Fruit fly (Drosophila melanogaster) whole organism, prepupa: Measurements from ENCODE around the gene Adsl.

ENCODE experiments used
- Blimp-1 ChIP-seq: fragments of 200-800 bp; sonication (Bioruptor generic); optimal IDR thresholded peaks from 3 replicates; lab custom pipeline; 2017; ENCODE audit warnings: missing biosample characterization, missing genetic modification characterization, mild to moderate bottlenecking, moderate library complexity, missing genetic modification reagents
- CG10631 ChIP-seq: fragments of 200-800 bp; sonication (Bioruptor generic); optimal IDR thresholded peaks from 2 replicates; lab custom pipeline; 2016; ENCODE audit warnings: missing biosample characterization, missing genetic modification characterization
- CG10669 ChIP-seq: fragments of 200-800 bp; sonication (Bioruptor generic); optimal IDR thresholded peaks from 3 replicates; lab custom pipeline; 2018; ENCODE audit warnings: missing biosample characterization, mild to moderate bottlenecking, missing genetic modification characterization, moderate library complexity
- CG11294 ChIP-seq: fragments of 200-800 bp; sonication (Bioruptor generic); IDR thresholded peaks from 2 replicates; pipeline ENCODE4 v1.3.6; 2022; ENCODE audit warnings: missing biosample characterization, missing genetic modification characterization
- CG11902 ChIP-seq: fragments of 200-800 bp; sonication (Bioruptor generic); optimal IDR thresholded peaks from 3 replicates; lab custom pipeline; 2016; ENCODE audit warnings: missing biosample characterization, missing genetic modification characterization
- CG15336 ChIP-seq: fragments of 200-800 bp; sonication (Bioruptor generic); IDR thresholded peaks from 2 replicates; pipeline ENCODE4 v1.3.6; 2022; ENCODE audit warnings: missing biosample characterization, missing genetic modification characterization
- CG1621 ChIP-seq: fragments of 200-800 bp; sonication (Bioruptor generic); optimal IDR thresholded peaks from 3 replicates; lab custom pipeline; 2018; ENCODE audit warnings: missing biosample characterization, mild to moderate bottlenecking, missing genetic modification characterization
- CG16779 ChIP-seq: fragments of 200-800 bp; sonication (Bioruptor generic); optimal IDR thresholded peaks from 3 replicates; lab custom pipeline; 2017; ENCODE audit warnings: missing biosample characterization, mild to moderate bottlenecking, missing genetic modification characterization
- CG3032 ChIP-seq: fragments of 200-800 bp; optimal IDR thresholded peaks from 2 replicates; lab custom pipeline; 2019; ENCODE audit warnings: missing biosample characterization, mild to moderate bottlenecking, missing genetic modification characterization, moderate library complexity
- CG31627 ChIP-seq: fragments of 200-800 bp; sonication (Bioruptor generic); optimal IDR thresholded peaks from 3 replicates; lab custom pipeline; 2016; ENCODE audit warnings: missing biosample characterization, missing genetic modification characterization
- CG32006 ChIP-seq: fragments of 200-800 bp; sonication (Bioruptor generic); optimal IDR thresholded peaks from 3 replicates; lab custom pipeline; 2017; ENCODE audit warnings: missing biosample characterization, mild to moderate bottlenecking, missing genetic modification characterization
- CG34406 ChIP-seq: fragments of 200-800 bp; sonication (Bioruptor generic); optimal IDR thresholded peaks from 3 replicates; lab custom pipeline; 2016; ENCODE audit warnings: missing biosample characterization, missing genetic modification characterization
- CG3919 ChIP-seq: fragments of 200-800 bp; sonication (Bioruptor generic); optimal IDR thresholded peaks from 3 replicates; lab custom pipeline; 2016; ENCODE audit warnings: missing biosample characterization, missing genetic modification characterization
- CG6276 ChIP-seq: fragments of 200-800 bp; sonication (Bioruptor generic); optimal IDR thresholded peaks from 2 replicates; lab custom pipeline; 2017; ENCODE audit warnings: missing biosample characterization, mild to moderate bottlenecking, missing genetic modification characterization
- CG6792 ChIP-seq: fragments of 200-800 bp; sonication (Bioruptor generic); optimal IDR thresholded peaks from 3 replicates; lab custom pipeline; 2016; ENCODE audit warnings: missing biosample characterization, missing genetic modification characterization
- CG6808 ChIP-seq: fragments of 200-800 bp; sonication (Bioruptor generic); optimal IDR thresholded peaks from 3 replicates; lab custom pipeline; 2017; ENCODE audit warnings: missing biosample characterization, missing genetic modification characterization, mild to moderate bottlenecking, moderate library complexity, missing genetic modification reagents
- CG6854 ChIP-seq: fragments of 200-800 bp; sonication (Bioruptor generic); optimal IDR thresholded peaks from 2 replicates; lab custom pipeline; 2017; ENCODE audit warnings: missing biosample characterization, mild to moderate bottlenecking, missing genetic modification characterization
- CG7368 ChIP-seq: fragments of 200-800 bp; sonication (Bioruptor generic); optimal IDR thresholded peaks from 3 replicates; lab custom pipeline; 2016; ENCODE audit warnings: missing biosample characterization, missing genetic modification characterization
- CG8119 ChIP-seq: fragments of 200-800 bp; sonication (Bioruptor generic); IDR thresholded peaks from 3 replicates; pipeline ENCODE4 v1.3.6; 2022; ENCODE audit warnings: missing biosample characterization, missing genetic modification characterization
- CG8632 ChIP-seq: fragments of 200-800 bp; sonication (Bioruptor generic); optimal IDR thresholded peaks from 3 replicates; lab custom pipeline; 2016; ENCODE audit warnings: missing biosample characterization, missing genetic modification characterization
- CG9139 ChIP-seq: fragments of 200-800 bp; sonication (Bioruptor generic); optimal IDR thresholded peaks from 3 replicates; lab custom pipeline; 2017; ENCODE audit warnings: missing biosample characterization, mild to moderate bottlenecking, missing genetic modification characterization
- Eip75B ChIP-seq: fragments of 200-800 bp; sonication (Bioruptor generic); optimal IDR thresholded peaks from 3 replicates; lab custom pipeline; 2016; ENCODE audit warnings: missing biosample characterization, missing genetic modification characterization
- Eip78C ChIP-seq: fragments of 200-800 bp; sonication (Bioruptor generic); peaks from one replicate; lab custom pipeline; 2016; ENCODE audit warnings: missing biosample characterization, missing genetic modification characterization
- Eip93F ChIP-seq: fragments of 200-800 bp; sonication (Bioruptor generic); optimal IDR thresholded peaks from 2 replicates; lab custom pipeline; 2016; ENCODE audit warnings: missing biosample characterization, mild to moderate bottlenecking, missing genetic modification characterization
- Ets21C ChIP-seq: fragments of 200-800 bp; sonication (Bioruptor generic); optimal IDR thresholded peaks from 3 replicates; lab custom pipeline; 2016; ENCODE audit warnings: missing biosample characterization, missing genetic modification characterization
- Ets96B ChIP-seq: fragments of 200-800 bp; optimal IDR thresholded peaks from 2 replicates; lab custom pipeline; 2019; ENCODE audit warnings: missing biosample characterization, mild to moderate bottlenecking, missing genetic modification characterization, moderate library complexity
- Hr38 ChIP-seq: sonication (Bioruptor generic); optimal IDR thresholded peaks from 2 replicates; lab custom pipeline; 2016; ENCODE audit warnings: missing biosample characterization, missing genetic modification characterization
- Hr39 ChIP-seq: fragments of 200-800 bp; sonication (Bioruptor generic); optimal IDR thresholded peaks from 2 replicates; lab custom pipeline; 2016; ENCODE audit warnings: missing biosample characterization, missing genetic modification characterization
- Hr4 ChIP-seq: fragments of 200-800 bp; sonication (Bioruptor generic); optimal IDR thresholded peaks from 3 replicates; lab custom pipeline; 2016; ENCODE audit warnings: missing biosample characterization, missing genetic modification characterization
- Lpt ChIP-seq: fragments of 200-800 bp; sonication (Bioruptor generic); optimal IDR thresholded peaks from 3 replicates; lab custom pipeline; 2016; ENCODE audit warnings: missing biosample characterization, missing genetic modification characterization
- Met ChIP-seq: fragments of 200-800 bp; sonication (Bioruptor generic); optimal IDR thresholded peaks from 3 replicates; lab custom pipeline; 2016; ENCODE audit warnings: missing biosample characterization, missing genetic modification characterization
- OdsH ChIP-seq: fragments of 200-800 bp; sonication (Bioruptor generic); optimal IDR thresholded peaks from 3 replicates; lab custom pipeline; 2016; ENCODE audit warnings: missing biosample characterization, missing genetic modification characterization
- Smox ChIP-seq: fragments of 200-800 bp; sonication (Bioruptor generic); optimal IDR thresholded peaks from 3 replicates; lab custom pipeline; 2016; ENCODE audit warnings: missing biosample characterization, missing genetic modification characterization
- Sox14 ChIP-seq: fragments of 200-800 bp; sonication (Bioruptor generic); optimal IDR thresholded peaks from 3 replicates; lab custom pipeline; 2016; ENCODE audit warnings: missing biosample characterization, missing genetic modification characterization
- achi ChIP-seq: fragments of 200-800 bp; sonication (Bioruptor generic); optimal IDR thresholded peaks from 3 replicates; lab custom pipeline; 2016; ENCODE audit warnings: missing biosample characterization, missing genetic modification characterization
- cyc ChIP-seq: fragments of 200-800 bp; sonication (Bioruptor generic); optimal IDR thresholded peaks from 3 replicates; lab custom pipeline; 2016; ENCODE audit warnings: missing biosample characterization, missing genetic modification characterization
- dac ChIP-seq: fragments of 200-800 bp; sonication (Bioruptor generic); optimal IDR thresholded peaks from 2 replicates; lab custom pipeline; 2017; ENCODE audit warnings: missing biosample characterization, mild to moderate bottlenecking, missing genetic modification characterization
- dsx ChIP-seq: fragments of 200-800 bp; optimal IDR thresholded peaks from 3 replicates; lab custom pipeline; 2019; ENCODE audit warnings: missing biosample characterization, mild to moderate bottlenecking, missing genetic modification characterization, moderate library complexity; ENCODE audit not compliant: poor library complexity, severe bottlenecking
- esn ChIP-seq: fragments of 200-800 bp; sonication (Bioruptor generic); optimal IDR thresholded peaks from 2 replicates; lab custom pipeline; 2016; ENCODE audit warnings: missing biosample characterization, mild to moderate bottlenecking, missing genetic modification characterization, moderate library complexity
- fd85E ChIP-seq: fragments of 200-800 bp; sonication (Bioruptor generic); optimal IDR thresholded peaks from 3 replicates; lab custom pipeline; 2016; ENCODE audit warnings: missing biosample characterization, missing genetic modification characterization
- fkh ChIP-seq: fragments of 200-800 bp; sonication (Bioruptor generic); optimal IDR thresholded peaks from 3 replicates; lab custom pipeline; 2017; ENCODE audit warnings: missing biosample characterization, mild to moderate bottlenecking, missing genetic modification characterization, moderate library complexity
- lz ChIP-seq: fragments of 200-800 bp; sonication (Bioruptor generic); optimal IDR thresholded peaks from 3 replicates; lab custom pipeline; 2016; ENCODE audit warnings: missing biosample characterization, missing genetic modification characterization
- net ChIP-seq: fragments of 200-800 bp; sonication (Bioruptor generic); optimal IDR thresholded peaks from 3 replicates; lab custom pipeline; 2016; ENCODE audit warnings: missing biosample characterization, missing genetic modification characterization
- pdm3 ChIP-seq: fragments of 200-800 bp; sonication (Bioruptor generic); optimal IDR thresholded peaks from 3 replicates; lab custom pipeline; 2016; ENCODE audit warnings: missing biosample characterization, missing genetic modification characterization
- salr ChIP-seq, 2 experiments: fragments of 200-800 bp; sonication (Bioruptor generic); optimal IDR thresholded peaks; 3 replicates each; lab custom pipeline; 2016 to 2018; ENCODE audit warnings: missing biosample characterization in 2 of 2, missing genetic modification characterization in 2 of 2, mild to moderate bottlenecking in 1 of 2
- spab ChIP-seq: fragments of 200-800 bp; sonication (Bioruptor generic); optimal IDR thresholded peaks from 2 replicates; lab custom pipeline; 2017; ENCODE audit warnings: missing biosample characterization, mild to moderate bottlenecking, missing genetic modification characterization, missing genetic modification reagents
- ss ChIP-seq, 2 experiments: fragments of 200-800 bp; sonication (Bioruptor generic); optimal IDR thresholded peaks; 2 replicates in 1 of 2; 3 replicates in 1 of 2; lab custom pipeline; 2017 to 2018; ENCODE audit warnings: mild to moderate bottlenecking in 2 of 2, missing biosample characterization in 2 of 2, missing genetic modification characterization in 2 of 2, moderate library complexity in 1 of 2
- svp ChIP-seq: fragments of 200-800 bp; sonication (Bioruptor generic); peaks from one replicate; lab custom pipeline; 2016; ENCODE audit warnings: missing biosample characterization, missing genetic modification characterization

The Adsl gene

DNA sequence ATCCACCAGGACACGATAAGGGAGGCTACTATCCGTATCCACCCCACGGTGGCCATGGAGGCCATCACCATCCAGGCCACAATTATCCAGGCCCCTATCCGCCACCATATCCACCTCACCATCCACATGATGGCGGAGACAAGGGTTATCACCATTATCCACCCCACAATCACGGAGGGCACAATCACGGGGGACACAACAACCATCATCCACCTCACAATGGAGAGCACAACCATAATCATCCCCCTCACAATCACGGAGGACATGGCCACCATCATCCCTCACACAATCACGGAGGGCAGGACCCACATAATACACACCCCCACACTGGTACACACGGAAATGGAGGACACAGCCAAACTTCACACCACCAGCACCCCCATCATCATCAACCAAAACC lies 8.9 kb upstream of the Adsl start:
- TF ChIP-seq CG6792 (GFP tag; lab: Kevin White, UChicago) = no peak
- TF ChIP-seq CG7368 (GFP tag; lab: Kevin White, UChicago) = peak; percentile 12
- no peak for TF ChIP-seq CG34406

DNA sequence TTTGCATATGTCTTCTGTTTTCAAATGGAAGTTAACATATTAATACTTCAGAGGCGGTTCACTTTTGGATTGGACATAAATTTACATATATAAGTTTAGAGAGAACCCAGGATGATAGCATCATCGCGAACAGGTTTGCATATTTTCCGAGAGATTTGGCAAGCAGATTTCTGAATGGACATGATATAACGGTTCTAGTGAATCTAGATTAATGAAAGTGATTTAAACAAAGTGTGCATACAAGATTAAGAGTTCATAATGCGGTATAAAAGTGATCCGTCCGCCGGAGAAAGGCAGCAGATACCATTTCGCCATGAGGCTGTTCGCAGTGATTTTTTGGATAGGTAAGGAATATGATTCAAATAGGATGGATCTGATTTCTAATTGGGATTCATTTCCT lies 7.5 kb upstream of the Adsl start, which contains the start of gene CG5225:
Gene CG5225, plus strand, starts transcription at position 301 of the 400 bp plus-strand sequence.
- TF ChIP-seq salr (GFP tag; optimal IDR thresholded peaks at IDR 0.05; lab: Kevin White, UChicago) = no peak
- no peak for TF ChIP-seq CG11902 (GFP tag; lab: Kevin White, UChicago)

DNA sequence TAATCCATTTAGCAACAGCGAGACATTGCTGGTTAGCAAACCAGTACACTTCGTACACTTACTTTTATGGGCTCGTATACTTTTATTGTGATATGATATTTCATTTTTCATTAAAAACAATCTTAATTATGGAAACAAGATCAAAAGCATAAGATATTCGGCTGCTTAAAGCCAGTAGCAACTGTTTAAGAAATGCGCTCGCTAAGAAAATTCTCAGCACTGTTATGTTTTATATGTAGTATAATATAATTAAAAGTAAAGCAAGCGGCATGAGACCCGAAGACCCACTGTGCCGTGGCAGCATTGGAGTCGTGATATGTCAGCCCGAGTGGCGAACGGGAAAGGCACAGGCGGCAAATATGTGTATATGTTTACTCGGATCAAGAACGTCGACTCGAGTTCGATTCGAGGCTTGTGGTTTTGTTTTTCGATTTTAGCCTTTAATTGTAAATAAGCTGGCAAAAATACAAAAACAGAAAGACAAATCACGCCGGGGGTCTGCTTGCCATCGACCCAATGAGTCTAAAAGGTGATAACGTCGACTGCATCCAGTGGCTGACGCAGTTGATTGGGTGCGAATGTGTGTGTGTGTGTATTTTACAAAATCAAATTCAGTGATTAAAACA lies 1.9 kb downstream of the Adsl start:
- TF ChIP-seq fkh (GFP tag; lab: Kevin White, UChicago) = no peak
- TF ChIP-seq CG3032 (tag; lab: Kevin White, UChicago) = peak; percentile 24
- TF ChIP-seq OdsH = peak; percentile 8
- TF ChIP-seq CG6276 = no peak
- TF ChIP-seq Met = no peak
- peak; percentile 30 for TF ChIP-seq net (GFP tag; lab: Kevin White, UChicago)
- TF ChIP-seq achi (GFP tag; lab: Kevin White, UChicago) = peak; percentile 31
- TF ChIP-seq CG9139 (GFP tag; lab: Kevin White, UChicago) = peak; percentile 56
- TF ChIP-seq CG11294 (GFP tag; lab: Robert Waterston, UW) = no peak
- TF ChIP-seq Eip75B = no peak
- TF ChIP-seq CG1621 (tag; lab: Kevin White, UChicago) = peak; percentile 26
- no peak for TF ChIP-seq Hr39 (GFP tag; lab: Kevin White, UChicago)
- no peak for TF ChIP-seq Blimp-1 (GFP tag; lab: Kevin White, UChicago)
- TF ChIP-seq CG6854 = no peak
- TF ChIP-seq CG32006 (GFP tag; lab: Kevin White, UChicago) = no peak
- TF ChIP-seq fd85E (GFP tag; lab: Kevin White, UChicago) = no peak
- peak; percentile 97 for TF ChIP-seq svp
- no peak for TF ChIP-seq Lpt
- TF ChIP-seq Ets96B = peak; percentile 48
- TF ChIP-seq Eip78C (GFP tag; lab: Kevin White, UChicago) = peak; percentile 78
- TF ChIP-seq CG16779 = peak; percentile 3
- TF ChIP-seq CG10669 = peak; percentile 42
- no peak for TF ChIP-seq Smox (GFP tag; lab: Kevin White, UChicago)
- peak; percentile 63 for TF ChIP-seq CG6808 (GFP tag; lab: Kevin White, UChicago)
- no peak for TF ChIP-seq esn (GFP tag; lab: Kevin White, UChicago)
- peak; percentile 31 for TF ChIP-seq CG10631 (GFP tag; lab: Kevin White, UChicago)
- TF ChIP-seq ss (GFP tag; optimal IDR thresholded peaks at IDR 0.05; lab: Kevin White, UChicago) = peak; percentile 55 to 59
- TF ChIP-seq CG8119 (GFP tag; lab: Robert Waterston, UW) = no peak
- TF ChIP-seq dsx = peak; percentile 57
- TF ChIP-seq lz (GFP tag; lab: Kevin White, UChicago) = no peak
- peak; percentile 16 for TF ChIP-seq pdm3 (GFP tag; lab: Kevin White, UChicago)
- no peak for TF ChIP-seq Eip93F (GFP tag; lab: Kevin White, UChicago)
- no peak for TF ChIP-seq cyc (GFP tag; lab: Kevin White, UChicago)
- no peak for TF ChIP-seq CG15336 (GFP tag; lab: Robert Waterston, UW)
- TF ChIP-seq CG31627 (GFP tag; lab: Kevin White, UChicago) = no peak
- TF ChIP-seq dac (GFP tag; lab: Kevin White, UChicago) = no peak
- TF ChIP-seq CG3919 (GFP tag; lab: Kevin White, UChicago) = no peak
- no peak for TF ChIP-seq Ets21C (GFP tag; lab: Kevin White, UChicago)
- TF ChIP-seq CG34406 = no peak
- peak; percentile 22 for TF ChIP-seq Hr4 (GFP tag; lab: Kevin White, UChicago)
- TF ChIP-seq Sox14 (GFP tag; lab: Kevin White, UChicago) = no peak
- peak; percentile 1 for TF ChIP-seq CG8632
- peak; percentile 21 for TF ChIP-seq spab (GFP tag; lab: Kevin White, UChicago)
- no peak for TF ChIP-seq Hr38
